Worm (Caenorhabditis elegans): Measurements from ENCODE around the gene T23D5.3.
"Not testable (repeated sequence)": the region's sequence is repeated elsewhere in the genome, so short reads cannot be mapped to it uniquely, and the experiment has no call there.

The T23D5.3 gene

ce11 chrV:15750130-15750529, 16.7 kb upstream of the T23D5.3 start, which contains the start of gene str-6:
TSS of gene str-6 (minus strand) at chrV:15750230.
- no peak for TF ChIP-seq dao-5 (tag; optimal IDR thresholded peaks at IDR 0.05)
- TF ChIP-seq W03F9.2 (tag; optimal IDR thresholded peaks at IDR 0.05), result no peak
- TF ChIP-seq him-1 (tag; optimal IDR thresholded peaks at IDR 0.05), result no peak

- not testable (repeated sequence) for TF ChIP-seq dao-5, W03F9.2, him-1 (tag; optimal IDR thresholded peaks at IDR 0.05)
These were observed 14.9 kb upstream of the T23D5.3 start, which contains the start of gene T23D5.8 for ce11 chrV:15748343-15748742. TSS of gene T23D5.8 (minus strand) at chrV:15748443.

- TF ChIP-seq W03F9.2, dao-5, him-1 (tag; optimal IDR thresholded peaks at IDR 0.05): not testable (repeated sequence)
These were observed 10.9 kb upstream of the T23D5.3 start, which contains the start of gene str-19 for ce11 chrV:15744366-15744765. TSS of gene str-19 (minus strand) at chrV:15744466.

ce11 chrV:15741851-15742250, 8.4 kb upstream of the T23D5.3 start, which contains the start of gene str-18:
TSS of gene str-18 (minus strand) at chrV:15741951.
- no peak for TF ChIP-seq W03F9.2 (tag; optimal IDR thresholded peaks at IDR 0.05)
- TF ChIP-seq dao-5 (tag; optimal IDR thresholded peaks at IDR 0.05), result no peak
- TF ChIP-seq him-1 (tag; optimal IDR thresholded peaks at IDR 0.05), result no peak

ce11 chrV:15735720-15736119, 2.3 kb upstream of the T23D5.3 start, which contains the start of gene str-27:
TSS of gene str-27 (minus strand) at chrV:15735820.
- TF ChIP-seq dao-5 (tag; optimal IDR thresholded peaks at IDR 0.05) (no peak), W03F9.2 (tag; optimal IDR thresholded peaks at IDR 0.05) (no peak), him-1 (tag; optimal IDR thresholded peaks at IDR 0.05) (no peak)

ce11 chrV:15733020-15733419, 448 bp downstream of the T23D5.3 start:
- TF ChIP-seq W03F9.2 (tag; optimal IDR thresholded peaks at IDR 0.05), result no peak

ce11 chrV:15732209-15732608, 1.3 kb downstream of the T23D5.3 start, which contains the start of gene str-38:
TSS of gene str-38 (minus strand) at chrV:15732309.
- TF ChIP-seq W03F9.2 (tag; optimal IDR thresholded peaks at IDR 0.05), result no peak
- TF ChIP-seq dao-5 (tag; optimal IDR thresholded peaks at IDR 0.05), result no peak
- no peak for TF ChIP-seq him-1 (tag; optimal IDR thresholded peaks at IDR 0.05)

ce11 chrV:15730459-15730858, 3.0 kb downstream of the T23D5.3 start, which contains the start of gene Y6E2A.10:
TSS of gene Y6E2A.10 (minus strand) at chrV:15730559.
- TF ChIP-seq dao-5 (tag; optimal IDR thresholded peaks at IDR 0.05) (no peak), W03F9.2 (tag; optimal IDR thresholded peaks at IDR 0.05) (no peak), him-1 (tag; optimal IDR thresholded peaks at IDR 0.05) (no peak)

- TF ChIP-seq him-1 (tag; optimal IDR thresholded peaks at IDR 0.05), result no peak
- TF ChIP-seq W03F9.2 (tag; optimal IDR thresholded peaks at IDR 0.05), result no peak
- no peak for TF ChIP-seq dao-5 (tag; optimal IDR thresholded peaks at IDR 0.05)
These were observed 6.9 kb downstream of the T23D5.3 start, which contains the start of the genes irld-57 and sfxn-1.3 for ce11 chrV:15726610-15727009. TSS of gene irld-57 (minus strand) at chrV:15726710. TSS of gene sfxn-1.3 (plus strand) at chrV:15726841.

ce11 chrV:15721888-15722287, 11.6 kb downstream of the T23D5.3 start, which contains the start of gene srh-140:
TSS of gene srh-140 (plus strand) at chrV:15722188.
- no peak for TF ChIP-seq him-1 (tag; optimal IDR thresholded peaks at IDR 0.05)
- TF ChIP-seq dao-5 (tag; optimal IDR thresholded peaks at IDR 0.05), result no peak
- TF ChIP-seq W03F9.2 (tag; optimal IDR thresholded peaks at IDR 0.05), result no peak

ce11 chrV:15721431-15721830, 12.0 kb downstream of the T23D5.3 start:
- no peak for TF ChIP-seq him-1 (tag; optimal IDR thresholded peaks at IDR 0.05)
- no peak for TF ChIP-seq dao-5 (tag; optimal IDR thresholded peaks at IDR 0.05)
- no peak for TF ChIP-seq W03F9.2 (tag; optimal IDR thresholded peaks at IDR 0.05)

- TF ChIP-seq him-1 (tag; optimal IDR thresholded peaks at IDR 0.05) (no peak), W03F9.2 (tag; optimal IDR thresholded peaks at IDR 0.05) (no peak), dao-5 (tag; optimal IDR thresholded peaks at IDR 0.05) (no peak)
These were observed 13.9 kb downstream of the T23D5.3 start, which contains the start of gene Y6E2A.7 for ce11 chrV:15719570-15719969. TSS of gene Y6E2A.7 (plus strand) at chrV:15719870.

- no peak for TF ChIP-seq W03F9.2 (tag; optimal IDR thresholded peaks at IDR 0.05)
- no peak for TF ChIP-seq him-1 (tag; optimal IDR thresholded peaks at IDR 0.05)
- TF ChIP-seq dao-5 (tag; optimal IDR thresholded peaks at IDR 0.05), result no peak
These were observed 14.9 kb downstream of the T23D5.3 start, which contains the start of gene Y6E2A.5 for ce11 chrV:15718562-15718961. TSS of gene Y6E2A.5 (minus strand) at chrV:15718662.

ce11 chrV:15716679-15717078, 16.8 kb downstream of the T23D5.3 start, which contains the start of gene Y6E2A.4:
TSS of gene Y6E2A.4 (minus strand) at chrV:15716779.
- TF ChIP-seq him-1 (tag; optimal IDR thresholded peaks at IDR 0.05) (no peak), dao-5 (tag; optimal IDR thresholded peaks at IDR 0.05) (no peak), W03F9.2 (tag; optimal IDR thresholded peaks at IDR 0.05) (no peak)

ce11 chrV:15715636-15716035, 17.8 kb downstream of the T23D5.3 start:
- TF ChIP-seq him-1 (tag; optimal IDR thresholded peaks at IDR 0.05), result no peak
- TF ChIP-seq dao-5 (tag; optimal IDR thresholded peaks at IDR 0.05), result no peak
- TF ChIP-seq W03F9.2 (tag; optimal IDR thresholded peaks at IDR 0.05), result no peak
